Fruit fly (Drosophila melanogaster) whole organism, embryonic: ENCODE data around the gene Rrp45.

Experiments used
- Adf1 ChIP-seq: fragments of 200-800 bp; sonication (Bioruptor generic); IDR thresholded peaks from 2 replicates; pipeline ENCODE4 v1.3.6; 2022; ENCODE audit warnings: missing biosample characterization, missing genetic modification characterization
- Atf-2 ChIP-seq: fragments of 200-800 bp; sonication (Bioruptor generic); optimal IDR thresholded peaks from 2 replicates; lab custom pipeline; 2016; ENCODE audit warnings: missing biosample characterization, missing genetic modification characterization
- CG10431 ChIP-seq: fragments of 200-800 bp; sonication (Bioruptor generic); optimal IDR thresholded peaks from 3 replicates; lab custom pipeline; 2018; ENCODE audit warnings: missing biosample characterization, mild to moderate bottlenecking, missing genetic modification characterization
- CG12299 ChIP-seq: fragments of 200-800 bp; sonication (Bioruptor generic); optimal IDR thresholded peaks from 2 replicates; lab custom pipeline; 2018; ENCODE audit warnings: missing biosample characterization, mild to moderate bottlenecking, missing genetic modification characterization
- CG12659 ChIP-seq: fragments of 200-800 bp; sonication (Bioruptor generic); optimal IDR thresholded peaks from 3 replicates; lab custom pipeline; 2017; ENCODE audit warnings: mild to moderate bottlenecking, missing biosample characterization, missing genetic modification reagents, missing genetic modification characterization
- CG13287 ChIP-seq: fragments of 200-800 bp; sonication (Bioruptor generic); IDR thresholded peaks from 2 replicates; pipeline ENCODE4 v1.3.6; 2022; ENCODE audit warnings: missing biosample characterization, missing genetic modification characterization; ENCODE audit not compliant: partially characterized antibody
- CG13894 ChIP-seq: fragments of 200-800 bp; sonication (Bioruptor generic); optimal IDR thresholded peaks from 3 replicates; lab custom pipeline; 2018; ENCODE audit warnings: missing biosample characterization, mild to moderate bottlenecking, missing genetic modification characterization, moderate library complexity
- CG15269 ChIP-seq: fragments of 200-800 bp; sonication (Bioruptor generic); optimal IDR thresholded peaks from 2 replicates; lab custom pipeline; 2018; ENCODE audit warnings: missing biosample characterization, mild to moderate bottlenecking, missing genetic modification characterization, moderate library complexity
- CG15514 ChIP-seq: fragments of 200-800 bp; sonication (Bioruptor generic); optimal IDR thresholded peaks from 3 replicates; lab custom pipeline; 2017; ENCODE audit warnings: missing biosample characterization, missing genetic modification characterization, mild to moderate bottlenecking, moderate library complexity, missing genetic modification reagents
- CG15696 ChIP-seq: fragments of 200-800 bp; sonication (Bioruptor generic); optimal IDR thresholded peaks from 2 replicates; lab custom pipeline; 2019; ENCODE audit warnings: missing biosample characterization, mild to moderate bottlenecking, missing genetic modification characterization, moderate library complexity
- CG17385 ChIP-seq: fragments of 200-800 bp; sonication (Bioruptor generic); optimal IDR thresholded peaks from 3 replicates; lab custom pipeline; 2018; ENCODE audit warnings: missing biosample characterization, mild to moderate bottlenecking, missing genetic modification characterization
- CG31441 ChIP-seq: fragments of 200-800 bp; sonication (Bioruptor generic); IDR thresholded peaks from 2 replicates; pipeline ENCODE4 v1.3.6; 2022; ENCODE audit warnings: missing biosample characterization, missing genetic modification characterization
- CG3163 ChIP-seq: fragments of 200-800 bp; sonication (Bioruptor generic); optimal IDR thresholded peaks from 3 replicates; lab custom pipeline; 2016; ENCODE audit warnings: missing biosample characterization, missing genetic modification characterization
- CG32532 ChIP-seq: fragments of 200-800 bp; sonication (Bioruptor generic); IDR thresholded peaks from 2 replicates; pipeline ENCODE4 v1.3.6; 2022; ENCODE audit warnings: missing biosample characterization, missing genetic modification characterization
- CG3995 ChIP-seq: fragments of 200-800 bp; sonication (Bioruptor generic); optimal IDR thresholded peaks from 3 replicates; lab custom pipeline; 2016; ENCODE audit warnings: missing biosample characterization, missing genetic modification characterization
- CG6854 ChIP-seq: fragments of 200-800 bp; sonication (Bioruptor generic); optimal IDR thresholded peaks from 3 replicates; lab custom pipeline; 2017; ENCODE audit warnings: missing biosample characterization, mild to moderate bottlenecking, missing genetic modification characterization
- CG8290 ChIP-seq, 3 experiments: fragments of 200-800 bp; sonication (Bioruptor generic); optimal IDR thresholded peaks; 2 replicates each; lab custom pipeline; 2016 to 2019; ENCODE audit warnings: missing biosample characterization in 3 of 3, missing genetic modification characterization in 3 of 3, mild to moderate bottlenecking in 2 of 3, moderate library complexity in 1 of 3
- CG8478 ChIP-seq: fragments of >200 bp; optimal IDR thresholded peaks from 2 replicates; lab custom pipeline; 2018
- CG8765 ChIP-seq: fragments of 200-800 bp; sonication (Bioruptor generic); IDR thresholded peaks from 2 replicates; pipeline ENCODE4 v1.3.6; 2022; ENCODE audit warnings: missing biosample characterization, missing genetic modification characterization
- CG8924 ChIP-seq: fragments of 200-800 bp; optimal IDR thresholded peaks from 3 replicates; lab custom pipeline; 2019; ENCODE audit warnings: missing biosample characterization, mild to moderate bottlenecking, missing genetic modification characterization, moderate library complexity
- CG9817 ChIP-seq: fragments of 200-800 bp; sonication (Bioruptor generic); optimal IDR thresholded peaks from 2 replicates; lab custom pipeline; 2018; ENCODE audit warnings: missing biosample characterization, mild to moderate bottlenecking, missing genetic modification characterization, moderate library complexity
- CHES-1-like ChIP-seq: fragments of 200-800 bp; sonication (Bioruptor generic); optimal IDR thresholded peaks from 2 replicates; lab custom pipeline; 2016; ENCODE audit warnings: missing biosample characterization, missing genetic modification characterization
- Dbx ChIP-seq: fragments of 200-800 bp; sonication (Bioruptor generic); IDR thresholded peaks from 3 replicates; pipeline ENCODE4 v1.3.6; 2022; ENCODE audit warnings: missing biosample characterization, missing genetic modification characterization
- Dref ChIP-seq: fragments of 200-800 bp; sonication (Bioruptor generic); IDR thresholded peaks from 2 replicates; pipeline ENCODE4 v1.3.6; 2022; ENCODE audit warnings: missing biosample characterization, missing genetic modification characterization
- E2f2 ChIP-seq: fragments of 200-800 bp; sonication (Bioruptor generic); IDR thresholded peaks from 2 replicates; pipeline ENCODE4 v1.3.6; 2022; ENCODE audit warnings: missing biosample characterization, missing genetic modification characterization
- Fer1 ChIP-seq: fragments of 200-800 bp; sonication (Bioruptor generic); optimal IDR thresholded peaks from 2 replicates; lab custom pipeline; 2017; ENCODE audit warnings: missing biosample characterization, mild to moderate bottlenecking, missing genetic modification characterization
- HLH3B ChIP-seq: fragments of 200-800 bp; sonication (Bioruptor generic); IDR thresholded peaks from 2 replicates; pipeline ENCODE4 v1.3.6; 2022; ENCODE audit warnings: missing biosample characterization, missing genetic modification characterization
- MBD-R2 ChIP-seq: fragments of 200-800 bp; sonication (Bioruptor generic); IDR thresholded peaks from 2 replicates; pipeline ENCODE4 v1.3.6; 2022; ENCODE audit warnings: missing biosample characterization, missing genetic modification characterization
- Max ChIP-seq: fragments of 200-800 bp; sonication (Bioruptor generic); optimal IDR thresholded peaks from 2 replicates; lab custom pipeline; 2016; ENCODE audit warnings: missing biosample characterization, mild to moderate bottlenecking, missing genetic modification characterization
- Opbp ChIP-seq: fragments of 200-800 bp; sonication (Bioruptor generic); IDR thresholded peaks from 3 replicates; pipeline ENCODE4 v1.3.6; 2022; ENCODE audit warnings: missing biosample characterization, missing genetic modification characterization; ENCODE audit not compliant: partially characterized antibody
- Rfx ChIP-seq: fragments of 200-800 bp; sonication (Bioruptor generic); IDR thresholded peaks from 2 replicates; pipeline ENCODE4 v1.3.6; 2022; ENCODE audit warnings: missing biosample characterization, missing genetic modification characterization
- Taf1 ChIP-seq: fragments of 200-800 bp; sonication (Bioruptor generic); IDR thresholded peaks from 2 replicates; pipeline ENCODE4 v1.3.6; 2022; ENCODE audit warnings: missing biosample characterization, missing genetic modification characterization
- YL-1 ChIP-seq: fragments of 200-800 bp; sonication (Bioruptor generic); optimal IDR thresholded peaks from 3 replicates; lab custom pipeline; 2017; ENCODE audit warnings: missing biosample characterization, mild to moderate bottlenecking, missing genetic modification characterization
- abd-A ChIP-seq: fragments of 200-800 bp; sonication (Bioruptor generic); optimal IDR thresholded peaks from 3 replicates; lab custom pipeline; 2019; ENCODE audit warnings: missing biosample characterization, mild to moderate bottlenecking, missing genetic modification characterization, moderate library complexity
- ash1 ChIP-seq: fragments of 200-800 bp; sonication (Bioruptor generic); optimal IDR thresholded peaks from 2 replicates; lab custom pipeline; 2018; ENCODE audit warnings: missing biosample characterization, mild to moderate bottlenecking, missing genetic modification characterization
- fu2 ChIP-seq: fragments of 200-800 bp; sonication (Bioruptor generic); optimal IDR thresholded peaks from 2 replicates; lab custom pipeline; 2016; ENCODE audit warnings: missing biosample characterization, missing genetic modification characterization
- nau ChIP-seq: fragments of 200-800 bp; sonication (Bioruptor generic); optimal IDR thresholded peaks from 3 replicates; lab custom pipeline; 2017; ENCODE audit warnings: missing biosample characterization, mild to moderate bottlenecking, missing genetic modification characterization, missing genetic modification reagents
- nmo ChIP-seq: fragments of 200-800 bp; sonication (Bioruptor generic); optimal IDR thresholded peaks from 2 replicates; lab custom pipeline; 2018; ENCODE audit warnings: missing biosample characterization, mild to moderate bottlenecking, missing genetic modification characterization, moderate library complexity
- odd ChIP-seq: fragments of 200-800 bp; sonication (Bioruptor generic); optimal IDR thresholded peaks from 2 replicates; lab custom pipeline; 2017; ENCODE audit warnings: missing biosample characterization, mild to moderate bottlenecking, missing genetic modification characterization
- ranshi ChIP-seq: fragments of 200-800 bp; sonication (Bioruptor generic); IDR thresholded peaks from 2 replicates; pipeline ENCODE4 v1.3.6; 2022; ENCODE audit warnings: missing biosample characterization, missing genetic modification characterization
- row ChIP-seq: fragments of 200-800 bp; sonication (Bioruptor generic); IDR thresholded peaks from 3 replicates; pipeline ENCODE4 v1.3.6; 2022; ENCODE audit warnings: missing biosample characterization, missing genetic modification characterization
- slbo ChIP-seq: fragments of 200-800 bp; sonication (Bioruptor generic); IDR thresholded peaks from 2 replicates; pipeline ENCODE4 v1.3.6; 2022; ENCODE audit warnings: missing biosample characterization, missing genetic modification characterization
- sr ChIP-seq: fragments of 200-800 bp; sonication (Bioruptor generic); IDR thresholded peaks from 3 replicates; pipeline ENCODE4 v1.3.6; 2022; ENCODE audit warnings: missing biosample characterization, missing genetic modification characterization
- trem ChIP-seq: fragments of 200-800 bp; optimal IDR thresholded peaks from 3 replicates; lab custom pipeline; 2019; ENCODE audit warnings: missing biosample characterization, mild to moderate bottlenecking, missing genetic modification characterization, moderate library complexity
- unc-4 ChIP-seq: fragments of 200-800 bp; sonication (Bioruptor generic); IDR thresholded peaks from 2 replicates; pipeline ENCODE4 v1.3.6; 2022; ENCODE audit warnings: missing biosample characterization, missing genetic modification characterization; ENCODE audit not compliant: partially characterized antibody
- vvl ChIP-seq: fragments of 200-800 bp; sonication (Bioruptor generic); IDR thresholded peaks from 2 replicates; pipeline ENCODE4 v1.3.6; 2022; ENCODE audit warnings: missing biosample characterization, missing genetic modification characterization
- wek ChIP-seq: fragments of 200-800 bp; sonication (Bioruptor generic); optimal IDR thresholded peaks from 3 replicates; lab custom pipeline; 2018; ENCODE audit warnings: missing biosample characterization, mild to moderate bottlenecking, missing genetic modification characterization, moderate library complexity
- zfh1 ChIP-seq: fragments of 200-800 bp; sonication (Bioruptor generic); IDR thresholded peaks from 3 replicates; pipeline ENCODE4 v1.3.6; 2022; ENCODE audit warnings: missing biosample characterization, missing genetic modification characterization

Gene Rrp45

dm6 chrX:16791920-16792829 lies 1.1 kb upstream of the Rrp45 start, which contains the start of gene CG4768 (continued):
- TF ChIP-seq MBD-R2 (GFP tag; lab: Robert Waterston, UW), result peak; percentile 33; the same call in 1 of the 2 replicates
- TF ChIP-seq CG3995 (GFP tag; lab: Kevin White, UChicago), result peak; percentile 95
- TF ChIP-seq CG12659, result peak; percentile 2
- TF ChIP-seq zfh1 (GFP tag; lab: Robert Waterston, UW), result no peak
- TF ChIP-seq ranshi (GFP tag; lab: Robert Waterston, UW), result no peak
- 0 out of 2 replicates have a peak, but pooled peaks have one; percentile 13 for TF ChIP-seq CG31441 (GFP tag; lab: Robert Waterston, UW)
- 0 out of 2 replicates have a peak, but pooled peaks have one; percentile 21 for TF ChIP-seq unc-4 (GFP tag; lab: Robert Waterston, UW)
- TF ChIP-seq CG8290 (GFP tag; optimal IDR thresholded peaks at IDR 0.05; lab: Kevin White, UChicago), result no peak
- peak in 1 of 2 experiments; percentile 3 for TF ChIP-seq CG8290 (tag; optimal IDR thresholded peaks at IDR 0.05; lab: Kevin White, UChicago)
- peak; percentile 44 for TF ChIP-seq Dref (GFP tag; lab: Robert Waterston, UW)
- TF ChIP-seq CG8478 (lab: Kevin White, UChicago), result peak; percentile 71
- TF ChIP-seq Rfx (GFP tag; lab: Robert Waterston, UW), result 0 out of 2 replicates have a peak, but pooled peaks have one; percentile 8
- peak; percentile 27; the same call in 1 of the 2 replicates for TF ChIP-seq E2f2 (GFP tag; lab: Robert Waterston, UW)
- TF ChIP-seq ash1 (GFP tag; lab: Kevin White, UChicago), result no peak
- TF ChIP-seq CG13287, result peak; percentile 16; the same call in 1 of the 2 replicates
- peak; percentile 17 for TF ChIP-seq Fer1
- TF ChIP-seq YL-1, result peak; percentile 10
- TF ChIP-seq CHES-1-like, result no peak
- TF ChIP-seq CG8924 (tag; lab: Kevin White, UChicago), result no peak
- TF ChIP-seq CG15696 (tag; lab: Kevin White, UChicago), result no peak
- TF ChIP-seq CG3163, result peak; percentile 6
- TF ChIP-seq odd (GFP tag; lab: Kevin White, UChicago), result no peak
- TF ChIP-seq CG13894 (tag; lab: Kevin White, UChicago), result no peak
- TF ChIP-seq CG15514 (GFP tag; lab: Kevin White, UChicago), result peak; percentile 98
- TF ChIP-seq slbo (GFP tag; lab: Robert Waterston, UW), result 0 out of 2 replicates have a peak, but pooled peaks have one; percentile 17
- TF ChIP-seq Taf1 (GFP tag; lab: Robert Waterston, UW), result no peak
- 0 out of 2 replicates have a peak, but pooled peaks have one; percentile 42 for TF ChIP-seq Adf1 (GFP tag; lab: Robert Waterston, UW)
- TF ChIP-seq Opbp (GFP tag; lab: Robert Waterston, UW), result no peak
- TF ChIP-seq CG17385, result peak; percentile 90
- no peak for TF ChIP-seq CG9817 (tag; lab: Kevin White, UChicago)
- TF ChIP-seq row (GFP tag; lab: Robert Waterston, UW), result peak; percentile 73
- no peak for TF ChIP-seq sr (GFP tag; lab: Robert Waterston, UW)
- TF ChIP-seq Max, result no peak
- TF ChIP-seq CG10431 (GFP tag; lab: Kevin White, UChicago), result peak; percentile 13
- TF ChIP-seq CG6854 (GFP tag; lab: Kevin White, UChicago), result no peak
- TF ChIP-seq Atf-2 (GFP tag; lab: Kevin White, UChicago), result no peak
- no peak for TF ChIP-seq vvl (GFP tag; lab: Robert Waterston, UW)
- no peak for TF ChIP-seq HLH3B (GFP tag; lab: Robert Waterston, UW)
- TF ChIP-seq CG8765, result no peak
- TF ChIP-seq nmo (GFP tag; lab: Kevin White, UChicago), result no peak
- no peak for TF ChIP-seq trem (tag; lab: Kevin White, UChicago)
- TF ChIP-seq Dbx (GFP tag; lab: Robert Waterston, UW), result no peak
- TF ChIP-seq abd-A, result no peak
- no peak for TF ChIP-seq nau (GFP tag; lab: Kevin White, UChicago)
- no peak for TF ChIP-seq CG15269 (tag; lab: Kevin White, UChicago)
- no peak for TF ChIP-seq fu2
- no peak for TF ChIP-seq CG32532 (GFP tag; lab: Robert Waterston, UW)
- no peak for TF ChIP-seq wek (GFP tag; lab: Kevin White, UChicago)
- TF ChIP-seq CG12299 (tag; lab: Kevin White, UChicago), result no peak
